Fruit fly (Drosophila melanogaster) whole organism: ENCODE results near the gene not.

Source experiments
- CG8478 ChIP-seq: fragments of >200 bp; optimal IDR thresholded peaks from 2 replicates; lab custom pipeline; 2018; ENCODE audit warnings: inconsistent platforms
- Dll ChIP-seq: fragments of >200 bp; optimal IDR thresholded peaks from 2 replicates; lab custom pipeline; 2017
- pan ChIP-seq: fragments of >200 bp; optimal IDR thresholded peaks from 2 replicates; lab custom pipeline; 2017
- psq ChIP-seq: fragments of >200 bp; optimal IDR thresholded peaks from 2 replicates; lab custom pipeline; 2017
- usp ChIP-seq: fragments of >200 bp; optimal IDR thresholded peaks from 2 replicates; lab custom pipeline; 2017; ENCODE audit warnings: missing biosample characterization, missing genetic modification characterization, mixed read lengths

dm6 chr3L:18625786-18626185 is 3.9 kb upstream of the not start, which contains the start of gene MYPT-75D:
- no peak for TF ChIP-seq pan (lab: Kevin White, UChicago)
- no peak for TF ChIP-seq usp (GFP tag; lab: Kevin White, UChicago)
- no peak for TF ChIP-seq CG8478 (lab: Kevin White, UChicago)
- TF ChIP-seq Dll (lab: Kevin White, UChicago) = no peak
- no peak for TF ChIP-seq psq (lab: Kevin White, UChicago)
